Fruit fly (Drosophila melanogaster) whole organism, prepupa: ENCODE measurements around the gene CG9154.
A peak's percentile ranks its signal among the peaks of the same experiment; 100 is the strongest.

Source experiments
- Blimp-1 ChIP-seq: fragments of 200-800 bp; sonication (Bioruptor generic); optimal IDR thresholded peaks from 3 replicates; lab custom pipeline; 2017; ENCODE audit warnings: missing biosample characterization, missing genetic modification characterization, mild to moderate bottlenecking, moderate library complexity, missing genetic modification reagents
- CG10631 ChIP-seq: fragments of 200-800 bp; sonication (Bioruptor generic); optimal IDR thresholded peaks from 2 replicates; lab custom pipeline; 2016; ENCODE audit warnings: missing biosample characterization, missing genetic modification characterization
- CG10669 ChIP-seq: fragments of 200-800 bp; sonication (Bioruptor generic); optimal IDR thresholded peaks from 3 replicates; lab custom pipeline; 2018; ENCODE audit warnings: missing biosample characterization, mild to moderate bottlenecking, missing genetic modification characterization, moderate library complexity
- CG11762 ChIP-seq: fragments of 200-800 bp; sonication (Bioruptor generic); optimal IDR thresholded peaks from 3 replicates; lab custom pipeline; 2016; ENCODE audit warnings: missing biosample characterization, missing genetic modification characterization; ENCODE audit not compliant: insufficient read depth
- CG11902 ChIP-seq: fragments of 200-800 bp; sonication (Bioruptor generic); optimal IDR thresholded peaks from 3 replicates; lab custom pipeline; 2016; ENCODE audit warnings: missing biosample characterization, missing genetic modification characterization
- CG15336 ChIP-seq: fragments of 200-800 bp; sonication (Bioruptor generic); IDR thresholded peaks from 2 replicates; pipeline ENCODE4 v1.3.6; 2022; ENCODE audit warnings: missing biosample characterization, missing genetic modification characterization
- CG1621 ChIP-seq: fragments of 200-800 bp; sonication (Bioruptor generic); optimal IDR thresholded peaks from 3 replicates; lab custom pipeline; 2018; ENCODE audit warnings: missing biosample characterization, mild to moderate bottlenecking, missing genetic modification characterization
- CG16779 ChIP-seq: fragments of 200-800 bp; sonication (Bioruptor generic); optimal IDR thresholded peaks from 3 replicates; lab custom pipeline; 2017; ENCODE audit warnings: missing biosample characterization, mild to moderate bottlenecking, missing genetic modification characterization
- CG3032 ChIP-seq: fragments of 200-800 bp; optimal IDR thresholded peaks from 2 replicates; lab custom pipeline; 2019; ENCODE audit warnings: missing biosample characterization, mild to moderate bottlenecking, missing genetic modification characterization, moderate library complexity
- CG32006 ChIP-seq: fragments of 200-800 bp; sonication (Bioruptor generic); optimal IDR thresholded peaks from 3 replicates; lab custom pipeline; 2017; ENCODE audit warnings: missing biosample characterization, mild to moderate bottlenecking, missing genetic modification characterization
- CG34406 ChIP-seq: fragments of 200-800 bp; sonication (Bioruptor generic); optimal IDR thresholded peaks from 3 replicates; lab custom pipeline; 2016; ENCODE audit warnings: missing biosample characterization, missing genetic modification characterization
- CG3919 ChIP-seq: fragments of 200-800 bp; sonication (Bioruptor generic); optimal IDR thresholded peaks from 3 replicates; lab custom pipeline; 2016; ENCODE audit warnings: missing biosample characterization, missing genetic modification characterization
- CG4318 ChIP-seq: fragments of 200-800 bp; sonication (Bioruptor generic); optimal IDR thresholded peaks from 3 replicates; lab custom pipeline; 2017; ENCODE audit warnings: missing biosample characterization, mild to moderate bottlenecking, missing genetic modification characterization
- CG6163 ChIP-seq: fragments of 200-800 bp; sonication (Bioruptor generic); IDR thresholded peaks from 3 replicates; pipeline ENCODE4 v1.3.6; 2022; ENCODE audit warnings: missing biosample characterization, missing genetic modification characterization
- CG6276 ChIP-seq: fragments of 200-800 bp; sonication (Bioruptor generic); optimal IDR thresholded peaks from 2 replicates; lab custom pipeline; 2017; ENCODE audit warnings: missing biosample characterization, mild to moderate bottlenecking, missing genetic modification characterization
- CG6792 ChIP-seq: fragments of 200-800 bp; sonication (Bioruptor generic); optimal IDR thresholded peaks from 3 replicates; lab custom pipeline; 2016; ENCODE audit warnings: missing biosample characterization, missing genetic modification characterization
- CG6808 ChIP-seq: fragments of 200-800 bp; sonication (Bioruptor generic); optimal IDR thresholded peaks from 3 replicates; lab custom pipeline; 2017; ENCODE audit warnings: missing biosample characterization, missing genetic modification characterization, mild to moderate bottlenecking, moderate library complexity, missing genetic modification reagents
- CG7368 ChIP-seq: fragments of 200-800 bp; sonication (Bioruptor generic); optimal IDR thresholded peaks from 3 replicates; lab custom pipeline; 2016; ENCODE audit warnings: missing biosample characterization, missing genetic modification characterization
- CG8119 ChIP-seq: fragments of 200-800 bp; sonication (Bioruptor generic); IDR thresholded peaks from 3 replicates; pipeline ENCODE4 v1.3.6; 2022; ENCODE audit warnings: missing biosample characterization, missing genetic modification characterization
- CG8319 ChIP-seq: fragments of 200-800 bp; sonication (Bioruptor generic); optimal IDR thresholded peaks from 3 replicates; lab custom pipeline; 2016; ENCODE audit warnings: missing biosample characterization, missing genetic modification characterization
- CG8632 ChIP-seq: fragments of 200-800 bp; sonication (Bioruptor generic); optimal IDR thresholded peaks from 3 replicates; lab custom pipeline; 2016; ENCODE audit warnings: missing biosample characterization, missing genetic modification characterization
- Eip75B ChIP-seq: fragments of 200-800 bp; sonication (Bioruptor generic); optimal IDR thresholded peaks from 3 replicates; lab custom pipeline; 2016; ENCODE audit warnings: missing biosample characterization, missing genetic modification characterization
- Eip78C ChIP-seq: fragments of 200-800 bp; sonication (Bioruptor generic); peaks from one replicate; lab custom pipeline; 2016; ENCODE audit warnings: missing biosample characterization, missing genetic modification characterization
- Eip93F ChIP-seq: fragments of 200-800 bp; sonication (Bioruptor generic); optimal IDR thresholded peaks from 2 replicates; lab custom pipeline; 2016; ENCODE audit warnings: missing biosample characterization, mild to moderate bottlenecking, missing genetic modification characterization
- Ets21C ChIP-seq: fragments of 200-800 bp; sonication (Bioruptor generic); optimal IDR thresholded peaks from 3 replicates; lab custom pipeline; 2016; ENCODE audit warnings: missing biosample characterization, missing genetic modification characterization
- Ets96B ChIP-seq: fragments of 200-800 bp; optimal IDR thresholded peaks from 2 replicates; lab custom pipeline; 2019; ENCODE audit warnings: missing biosample characterization, mild to moderate bottlenecking, missing genetic modification characterization, moderate library complexity
- Hr38 ChIP-seq: sonication (Bioruptor generic); optimal IDR thresholded peaks from 2 replicates; lab custom pipeline; 2016; ENCODE audit warnings: missing biosample characterization, missing genetic modification characterization
- Hr4 ChIP-seq: fragments of 200-800 bp; sonication (Bioruptor generic); optimal IDR thresholded peaks from 3 replicates; lab custom pipeline; 2016; ENCODE audit warnings: missing biosample characterization, missing genetic modification characterization
- Lpt ChIP-seq: fragments of 200-800 bp; sonication (Bioruptor generic); optimal IDR thresholded peaks from 3 replicates; lab custom pipeline; 2016; ENCODE audit warnings: missing biosample characterization, missing genetic modification characterization
- OdsH ChIP-seq: fragments of 200-800 bp; sonication (Bioruptor generic); optimal IDR thresholded peaks from 3 replicates; lab custom pipeline; 2016; ENCODE audit warnings: missing biosample characterization, missing genetic modification characterization
- Sox102F ChIP-seq: fragments of 200-800 bp; sonication (Bioruptor generic); optimal IDR thresholded peaks from 2 replicates; lab custom pipeline; 2016; ENCODE audit warnings: missing biosample characterization, mild to moderate bottlenecking, missing genetic modification characterization
- Sox15 ChIP-seq: fragments of 200-800 bp; sonication (Bioruptor generic); optimal IDR thresholded peaks from 3 replicates; lab custom pipeline; 2016; ENCODE audit warnings: missing biosample characterization, missing genetic modification characterization
- achi ChIP-seq: fragments of 200-800 bp; sonication (Bioruptor generic); optimal IDR thresholded peaks from 3 replicates; lab custom pipeline; 2016; ENCODE audit warnings: missing biosample characterization, missing genetic modification characterization
- acj6 ChIP-seq: fragments of 200-800 bp; sonication (Bioruptor generic); optimal IDR thresholded peaks from 3 replicates; lab custom pipeline; 2016; ENCODE audit warnings: missing biosample characterization, missing genetic modification characterization
- cyc ChIP-seq: fragments of 200-800 bp; sonication (Bioruptor generic); optimal IDR thresholded peaks from 3 replicates; lab custom pipeline; 2016; ENCODE audit warnings: missing biosample characterization, missing genetic modification characterization
- dsx ChIP-seq: fragments of 200-800 bp; optimal IDR thresholded peaks from 3 replicates; lab custom pipeline; 2019; ENCODE audit warnings: missing biosample characterization, mild to moderate bottlenecking, missing genetic modification characterization, moderate library complexity; ENCODE audit not compliant: poor library complexity, severe bottlenecking
- eg ChIP-seq: fragments of 200-800 bp; sonication (Bioruptor generic); IDR thresholded peaks from 3 replicates; pipeline ENCODE4 v1.3.6; 2022; ENCODE audit warnings: missing biosample characterization, missing genetic modification characterization
- esn ChIP-seq: fragments of 200-800 bp; sonication (Bioruptor generic); optimal IDR thresholded peaks from 2 replicates; lab custom pipeline; 2016; ENCODE audit warnings: missing biosample characterization, mild to moderate bottlenecking, missing genetic modification characterization, moderate library complexity
- fd59A ChIP-seq: fragments of 200-800 bp; sonication (Bioruptor generic); optimal IDR thresholded peaks from 2 replicates; lab custom pipeline; 2017; ENCODE audit warnings: missing biosample characterization, mild to moderate bottlenecking, missing genetic modification characterization, missing genetic modification reagents
- fd85E ChIP-seq: fragments of 200-800 bp; sonication (Bioruptor generic); optimal IDR thresholded peaks from 3 replicates; lab custom pipeline; 2016; ENCODE audit warnings: missing biosample characterization, missing genetic modification characterization
- fkh ChIP-seq: fragments of 200-800 bp; sonication (Bioruptor generic); optimal IDR thresholded peaks from 3 replicates; lab custom pipeline; 2017; ENCODE audit warnings: missing biosample characterization, mild to moderate bottlenecking, missing genetic modification characterization, moderate library complexity
- lz ChIP-seq: fragments of 200-800 bp; sonication (Bioruptor generic); optimal IDR thresholded peaks from 3 replicates; lab custom pipeline; 2016; ENCODE audit warnings: missing biosample characterization, missing genetic modification characterization
- net ChIP-seq: fragments of 200-800 bp; sonication (Bioruptor generic); optimal IDR thresholded peaks from 3 replicates; lab custom pipeline; 2016; ENCODE audit warnings: missing biosample characterization, missing genetic modification characterization
- pdm3 ChIP-seq: fragments of 200-800 bp; sonication (Bioruptor generic); optimal IDR thresholded peaks from 3 replicates; lab custom pipeline; 2016; ENCODE audit warnings: missing biosample characterization, missing genetic modification characterization
- salr ChIP-seq, 2 experiments: fragments of 200-800 bp; sonication (Bioruptor generic); optimal IDR thresholded peaks; 3 replicates each; lab custom pipeline; 2016 to 2018; ENCODE audit warnings: missing biosample characterization in 2 of 2, missing genetic modification characterization in 2 of 2, mild to moderate bottlenecking in 1 of 2
- spab ChIP-seq: fragments of 200-800 bp; sonication (Bioruptor generic); optimal IDR thresholded peaks from 2 replicates; lab custom pipeline; 2017; ENCODE audit warnings: missing biosample characterization, mild to moderate bottlenecking, missing genetic modification characterization, missing genetic modification reagents
- ss ChIP-seq, 2 experiments: fragments of 200-800 bp; sonication (Bioruptor generic); optimal IDR thresholded peaks; 2 replicates in 1 of 2; 3 replicates in 1 of 2; lab custom pipeline; 2017 to 2018; ENCODE audit warnings: mild to moderate bottlenecking in 2 of 2, missing biosample characterization in 2 of 2, missing genetic modification characterization in 2 of 2, moderate library complexity in 1 of 2
- svp ChIP-seq: fragments of 200-800 bp; sonication (Bioruptor generic); peaks from one replicate; lab custom pipeline; 2016; ENCODE audit warnings: missing biosample characterization, missing genetic modification characterization
- vri ChIP-seq: fragments of 200-800 bp; sonication (Bioruptor generic); optimal IDR thresholded peaks from 3 replicates; lab custom pipeline; 2016; ENCODE audit warnings: missing biosample characterization, mild to moderate bottlenecking, missing genetic modification characterization

Gene CG9154

dm6 chr2L:6031838-6032237 lies 38.6 kb downstream of the CG9154 start (continued):
- TF ChIP-seq Eip75B (GFP tag; lab: Kevin White, UChicago): peak; percentile 48
- TF ChIP-seq fd85E (GFP tag; lab: Kevin White, UChicago): no peak
- peak; percentile 45 for TF ChIP-seq esn (GFP tag; lab: Kevin White, UChicago)
- no peak for TF ChIP-seq cyc (GFP tag; lab: Kevin White, UChicago)
- peak; percentile 59; the same call in 2 of the 3 replicates for TF ChIP-seq eg (GFP tag; lab: Robert Waterston, UW)

dm6 chr2L:6028712-6029111 lies 41.8 kb downstream of the CG9154 start:
- TF ChIP-seq Ets21C (GFP tag; lab: Kevin White, UChicago): no peak
- TF ChIP-seq CG7368 (GFP tag; lab: Kevin White, UChicago): no peak
- TF ChIP-seq CG4318 (GFP tag; lab: Kevin White, UChicago): no peak
- peak; percentile 24 for TF ChIP-seq acj6 (GFP tag; lab: Kevin White, UChicago)
- TF ChIP-seq spab (GFP tag; lab: Kevin White, UChicago): no peak
- no peak for TF ChIP-seq Sox15 (GFP tag; lab: Kevin White, UChicago)
- no peak for TF ChIP-seq CG11762
- TF ChIP-seq Eip93F: no peak
- no peak for TF ChIP-seq CG6808 (GFP tag; lab: Kevin White, UChicago)
- peak; percentile 39; the same call in 1 of the 3 replicates for TF ChIP-seq eg (GFP tag; lab: Robert Waterston, UW)
- TF ChIP-seq CG32006 (GFP tag; lab: Kevin White, UChicago): peak; percentile 37
- peak; percentile 18 for TF ChIP-seq achi (GFP tag; lab: Kevin White, UChicago)
- no peak for TF ChIP-seq cyc (GFP tag; lab: Kevin White, UChicago)
- no peak for TF ChIP-seq CG1621 (tag; lab: Kevin White, UChicago)
- no peak for TF ChIP-seq net (GFP tag; lab: Kevin White, UChicago)
- TF ChIP-seq Sox102F: no peak
- TF ChIP-seq ss (GFP tag; optimal IDR thresholded peaks at IDR 0.05; lab: Kevin White, UChicago): no peak
- no peak for TF ChIP-seq CG34406
- TF ChIP-seq CG6276 (GFP tag; lab: Kevin White, UChicago): no peak
- no peak for TF ChIP-seq fkh
- no peak for TF ChIP-seq salr (GFP tag; optimal IDR thresholded peaks at IDR 0.05; lab: Kevin White, UChicago)
- no peak for TF ChIP-seq CG11902 (GFP tag; lab: Kevin White, UChicago)
- no peak for TF ChIP-seq Hr38
- no peak for TF ChIP-seq OdsH (GFP tag; lab: Kevin White, UChicago)
- no peak for TF ChIP-seq CG10631 (GFP tag; lab: Kevin White, UChicago)
- no peak for TF ChIP-seq CG6792
- TF ChIP-seq pdm3 (GFP tag; lab: Kevin White, UChicago): peak; percentile 2
- no peak for TF ChIP-seq vri (GFP tag; lab: Kevin White, UChicago)
- TF ChIP-seq fd59A (GFP tag; lab: Kevin White, UChicago): no peak
- TF ChIP-seq fd85E (GFP tag; lab: Kevin White, UChicago): no peak
- peak; percentile 34 for TF ChIP-seq Hr4
- TF ChIP-seq CG8319 (GFP tag; lab: Kevin White, UChicago): no peak
- no peak for TF ChIP-seq CG10669 (GFP tag; lab: Kevin White, UChicago)
- peak; percentile 47 for TF ChIP-seq Eip78C (GFP tag; lab: Kevin White, UChicago)
- no peak for TF ChIP-seq CG16779 (tag; lab: Kevin White, UChicago)
- no peak for TF ChIP-seq Eip75B (GFP tag; lab: Kevin White, UChicago)
- peak; percentile 44; the same call in 2 of the 3 replicates for TF ChIP-seq CG8119 (GFP tag; lab: Robert Waterston, UW)
- no peak for TF ChIP-seq lz
- peak; percentile 21; the same call in 1 of the 3 replicates for TF ChIP-seq CG6163 (GFP tag; lab: Robert Waterston, UW)
- no peak for TF ChIP-seq Lpt (GFP tag; lab: Kevin White, UChicago)
- no peak for TF ChIP-seq CG3032
- TF ChIP-seq svp (GFP tag; lab: Kevin White, UChicago): peak; percentile 74
- peak; percentile 5 for TF ChIP-seq CG3919 (GFP tag; lab: Kevin White, UChicago)
- TF ChIP-seq Blimp-1 (GFP tag; lab: Kevin White, UChicago): no peak
- TF ChIP-seq dsx: no peak
- TF ChIP-seq CG8632 (GFP tag; lab: Kevin White, UChicago): no peak
- TF ChIP-seq Ets96B (tag; lab: Kevin White, UChicago): no peak
- peak; percentile 44; the same call in 1 of the 2 replicates for TF ChIP-seq CG15336 (GFP tag; lab: Robert Waterston, UW)
